1 fruit fly cellular context compared by ENCODE assay signal in the genomic region with DNA sequence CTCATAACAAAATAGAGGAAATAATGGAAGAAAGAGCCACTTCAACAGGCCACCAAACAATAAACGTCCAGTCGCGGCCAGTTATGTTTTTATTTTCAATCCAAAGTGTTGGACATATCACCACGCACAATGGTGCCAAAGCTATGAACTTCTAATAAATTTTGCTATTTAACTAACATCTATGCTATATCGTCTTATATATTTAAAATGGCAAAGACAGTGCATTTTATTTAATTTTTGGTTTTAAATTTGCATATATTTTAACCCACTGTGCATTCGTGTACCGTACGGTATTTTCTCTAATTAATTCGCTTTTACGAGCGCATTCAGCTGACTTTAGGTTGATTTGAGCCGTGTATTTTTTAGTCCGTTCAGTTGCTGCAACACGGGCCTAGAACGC.
TF ChIP-seq lines count a peak whose summit lies in the region.

TSS of gene CG15927 (plus strand) at position 372 of the 400 bp plus-strand sequence.

TF ChIP-seq in whole organism, embryonic, 481 proteins besides CTCF, POLR2A, EP300 and RAD21 (continued from another document and continues in another):
- TF ChIP-seq sisA (GFP tag; IDR thresholded peaks at IDR 0.05; lab: Robert Waterston, UW) (peak; percentile 81), CG17186 (GFP tag; optimal IDR thresholded peaks at IDR 0.05; lab: Kevin White, UChicago) (no peak), Myb (GFP tag; optimal IDR thresholded peaks at IDR 0.05; lab: Kevin White, UChicago) (no peak), E2f2 (GFP tag; IDR thresholded peaks at IDR 0.05; lab: Robert Waterston, UW) (peak; percentile 43; the same call in 1 of the 2 replicates), CG18262 (tag; optimal IDR thresholded peaks at IDR 0.05; lab: Kevin White, UChicago) (no peak), jing (GFP tag; optimal IDR thresholded peaks at IDR 0.05; lab: Kevin White, UChicago) (no peak), luna (GFP tag; optimal IDR thresholded peaks at IDR 0.05; lab: Kevin White, UChicago) (no peak), CG17385 (GFP tag; optimal IDR thresholded peaks at IDR 0.05; lab: Kevin White, UChicago) (peak; percentile 50), nerfin-1 (tag; optimal IDR thresholded peaks at IDR 0.05; lab: Kevin White, UChicago) (peak; percentile 17), pan (optimal IDR thresholded peaks at IDR 0.05; lab: Kevin White, UChicago) (no peak), pan (GFP tag; optimal IDR thresholded peaks at IDR 0.05 in 1 of 2, IDR thresholded peaks at IDR 0.05 in 1 of 2) (no peak), CG42726 (GFP tag; IDR thresholded peaks at IDR 0.05; lab: Robert Waterston, UW; ENCODE audit: partially characterized antibody) (no peak), seq (GFP tag; IDR thresholded peaks at IDR 0.05; lab: Robert Waterston, UW) (peak; percentile 36), CG7786 (GFP tag; optimal IDR thresholded peaks at IDR 0.05; lab: Kevin White, UChicago) (no peak), Ravus (GFP tag; IDR thresholded peaks at IDR 0.05; lab: Robert Waterston, UW) (peak; percentile 13), MESR4 (GFP tag; optimal IDR thresholded peaks at IDR 0.05; lab: Kevin White, UChicago) (no peak), CG16815 (GFP tag; optimal IDR thresholded peaks at IDR 0.05; lab: Kevin White, UChicago) (no peak), pros (GFP tag; optimal IDR thresholded peaks at IDR 0.05; lab: Kevin White, UChicago) (no peak), ci (GFP tag; IDR thresholded peaks at IDR 0.05; lab: Robert Waterston, UW) (peak; percentile 96), Antp (GFP tag; optimal IDR thresholded peaks at IDR 0.05; lab: Kevin White, UChicago) (no peak), oc (tag; optimal IDR thresholded peaks at IDR 0.05; lab: Kevin White, UChicago) (peak; percentile 55), CG14014 (GFP tag; IDR thresholded peaks at IDR 0.05; lab: Robert Waterston, UW) (peak; percentile 71), stwl (tag; optimal IDR thresholded peaks at IDR 0.05; lab: Kevin White, UChicago) (no peak), CHES-1-like (GFP tag; optimal IDR thresholded peaks at IDR 0.05; lab: Kevin White, UChicago) (no peak), unpg (GFP tag; optimal IDR thresholded peaks at IDR 0.05; lab: Kevin White, UChicago) (peak; percentile 68), NC2β (GFP tag; optimal IDR thresholded peaks at IDR 0.05; lab: Kevin White, UChicago) (no peak), run (tag; optimal IDR thresholded peaks at IDR 0.05; lab: Kevin White, UChicago) (no peak), CG9727 (GFP tag; optimal IDR thresholded peaks at IDR 0.05; lab: Kevin White, UChicago) (peak; percentile 55), bcd (GFP tag; optimal IDR thresholded peaks at IDR 0.05; lab: Kevin White, UChicago) (no peak), phol (tag; optimal IDR thresholded peaks at IDR 0.05; lab: Kevin White, UChicago) (peak; percentile 69), CG8765 (GFP tag; IDR thresholded peaks at IDR 0.05; lab: Robert Waterston, UW) (no peak), inv (GFP tag; IDR thresholded peaks at IDR 0.05; lab: Robert Waterston, UW; ENCODE audit: partially characterized antibody) (no peak), CG6654 (GFP tag; optimal IDR thresholded peaks at IDR 0.05; lab: Kevin White, UChicago) (peak; percentile 16), CG30431 (GFP tag; optimal IDR thresholded peaks at IDR 0.05; lab: Kevin White, UChicago) (no peak), dmrt99B (tag; optimal IDR thresholded peaks at IDR 0.05; lab: Kevin White, UChicago) (peak; percentile 80), eyg (GFP tag; optimal IDR thresholded peaks at IDR 0.05; lab: Kevin White, UChicago) (no peak), Fer3 (tag; optimal IDR thresholded peaks at IDR 0.05; lab: Kevin White, UChicago) (peak; percentile 26), Max (GFP tag; optimal IDR thresholded peaks at IDR 0.05; lab: Kevin White, UChicago) (peak; percentile 4), tna (GFP tag; IDR thresholded peaks at IDR 0.05; lab: Robert Waterston, UW; ENCODE audit: partially characterized antibody) (no peak), CG4730 (GFP tag; IDR thresholded peaks at IDR 0.05; lab: Robert Waterston, UW) (no peak), tgo (GFP tag; IDR thresholded peaks at IDR 0.05; lab: Robert Waterston, UW) (no peak), Hmr (GFP tag; optimal IDR thresholded peaks at IDR 0.05; lab: Kevin White, UChicago) (no peak), CG3726 (GFP tag; IDR thresholded peaks at IDR 0.05; lab: Robert Waterston, UW) (no peak), pita (GFP tag; optimal IDR thresholded peaks at IDR 0.05; lab: Kevin White, UChicago) (no peak), D19A (tag; optimal IDR thresholded peaks at IDR 0.05; lab: Kevin White, UChicago) (peak; percentile 39), CG12155 (GFP tag; optimal IDR thresholded peaks at IDR 0.05; lab: Kevin White, UChicago) (no peak), emc (GFP tag; optimal IDR thresholded peaks at IDR 0.05; lab: Kevin White, UChicago) (no peak), hkb (optimal IDR thresholded peaks at IDR 0.05; lab: Kevin White, UChicago) (no peak), hkb (GFP tag; IDR thresholded peaks at IDR 0.05; lab: Robert Waterston, UW) (peak; percentile 69), HLH4C (GFP tag; IDR thresholded peaks at IDR 0.05; lab: Robert Waterston, UW; ENCODE audit: partially characterized antibody) (no peak), cato (GFP tag; optimal IDR thresholded peaks at IDR 0.05; lab: Kevin White, UChicago; ENCODE audit: borderline replicate concordance) (peak; percentile 13), CG2202 (tag; optimal IDR thresholded peaks at IDR 0.05; lab: Kevin White, UChicago) (peak; percentile 48), Pdp1 (GFP tag; optimal IDR thresholded peaks at IDR 0.05; lab: Kevin White, UChicago) (peak in 1 of 2 experiments; percentile 58), dati (GFP tag; IDR thresholded peaks at IDR 0.05; lab: Robert Waterston, UW) (no peak), CG3281 (GFP tag; optimal IDR thresholded peaks at IDR 0.05; lab: Kevin White, UChicago) (no peak), Six4 (GFP tag; optimal IDR thresholded peaks at IDR 0.05; lab: Kevin White, UChicago) (peak; percentile 32), CG11247 (GFP tag; IDR thresholded peaks at IDR 0.05; lab: Robert Waterston, UW) (no peak), chif (GFP tag; optimal IDR thresholded peaks at IDR 0.05; lab: Kevin White, UChicago) (no peak), wor (GFP tag; IDR thresholded peaks at IDR 0.05; lab: Robert Waterston, UW) (peak; percentile 62), CG3065 (GFP tag; optimal IDR thresholded peaks at IDR 0.05; lab: Kevin White, UChicago) (no peak), HHEX (GFP tag; optimal IDR thresholded peaks at IDR 0.05; lab: Kevin White, UChicago) (no peak), CG6254 (GFP tag; optimal IDR thresholded peaks at IDR 0.05; lab: Kevin White, UChicago) (peak; percentile 64), gsb-n (tag; optimal IDR thresholded peaks at IDR 0.05; lab: Kevin White, UChicago) (peak; percentile 47), Dek (tag; optimal IDR thresholded peaks at IDR 0.05; lab: Kevin White, UChicago) (no peak), CG3995 (GFP tag; optimal IDR thresholded peaks at IDR 0.05; lab: Kevin White, UChicago) (no peak), jumu (GFP tag; optimal IDR thresholded peaks at IDR 0.05; lab: Kevin White, UChicago) (no peak), tx (GFP tag; optimal IDR thresholded peaks at IDR 0.05; lab: Kevin White, UChicago) (no peak), CG17361 (GFP tag; IDR thresholded peaks at IDR 0.05; lab: Robert Waterston, UW) (no peak), CG4854 (GFP tag; optimal IDR thresholded peaks at IDR 0.05; lab: Kevin White, UChicago) (no peak), da (GFP tag; optimal IDR thresholded peaks at IDR 0.05; lab: Kevin White, UChicago) (no peak), NfI (GFP tag; optimal IDR thresholded peaks at IDR 0.05; lab: Kevin White, UChicago) (peak; percentile 10), z (GFP tag; IDR thresholded peaks at IDR 0.05; lab: Robert Waterston, UW) (no peak), trh (GFP tag; optimal IDR thresholded peaks at IDR 0.05; lab: Kevin White, UChicago) (no peak), nmo (GFP tag; optimal IDR thresholded peaks at IDR 0.05; lab: Kevin White, UChicago) (peak; percentile 82), Blimp-1 (GFP tag; optimal IDR thresholded peaks at IDR 0.05; lab: Kevin White, UChicago) (peak; percentile 73), CG15696 (tag; optimal IDR thresholded peaks at IDR 0.05; lab: Kevin White, UChicago) (no peak), Lpt (GFP tag; optimal IDR thresholded peaks at IDR 0.05; lab: Kevin White, UChicago) (no peak), ATbp (GFP tag; optimal IDR thresholded peaks at IDR 0.05; lab: Kevin White, UChicago) (peak; percentile 76), CG2875 (GFP tag; optimal IDR thresholded peaks at IDR 0.05; lab: Kevin White, UChicago) (peak; percentile 49), fd102C (GFP tag; optimal IDR thresholded peaks at IDR 0.05; lab: Kevin White, UChicago) (no peak), Gsc (GFP tag; IDR thresholded peaks at IDR 0.05; lab: Robert Waterston, UW) (no peak), Side (GFP tag; optimal IDR thresholded peaks at IDR 0.05; lab: Kevin White, UChicago) (no peak), CG1529 (GFP tag; optimal IDR thresholded peaks at IDR 0.05; lab: Kevin White, UChicago) (peak; percentile 60), pho (GFP tag; optimal IDR thresholded peaks at IDR 0.05; lab: Kevin White, UChicago) (no peak), Lim3 (GFP tag; IDR thresholded peaks at IDR 0.05; lab: Robert Waterston, UW) (no peak), Atf6 (GFP tag; IDR thresholded peaks at IDR 0.05; lab: Robert Waterston, UW) (peak; percentile 63; the same call in 1 of the 2 replicates), btn (GFP tag; optimal IDR thresholded peaks at IDR 0.05; lab: Kevin White, UChicago) (no peak), CG10431 (GFP tag; optimal IDR thresholded peaks at IDR 0.05; lab: Kevin White, UChicago) (no peak), CG13287 (GFP tag; IDR thresholded peaks at IDR 0.05; lab: Robert Waterston, UW; ENCODE audit: partially characterized antibody) (no peak), PHDP (tag; optimal IDR thresholded peaks at IDR 0.05; lab: Kevin White, UChicago) (peak; percentile 59), ranshi (GFP tag; IDR thresholded peaks at IDR 0.05; lab: Robert Waterston, UW) (peak; percentile 69), D19B (GFP tag; optimal IDR thresholded peaks at IDR 0.05; lab: Kevin White, UChicago) (no peak), CG4282 (GFP tag; optimal IDR thresholded peaks at IDR 0.05; lab: Kevin White, UChicago) (no peak), E2f1 (GFP tag; IDR thresholded peaks at IDR 0.05; lab: Robert Waterston, UW) (no peak), danr (GFP tag; IDR thresholded peaks at IDR 0.05; lab: Robert Waterston, UW) (no peak), onecut (GFP tag; IDR thresholded peaks at IDR 0.05; lab: Robert Waterston, UW) (no peak), Atf-2 (GFP tag; optimal IDR thresholded peaks at IDR 0.05; lab: Kevin White, UChicago) (no peak), Hand (GFP tag; optimal IDR thresholded peaks at IDR 0.05; lab: Kevin White, UChicago) (no peak), lab (GFP tag; optimal IDR thresholded peaks at IDR 0.05; lab: Kevin White, UChicago) (peak; percentile 50), trem (tag; optimal IDR thresholded peaks at IDR 0.05; lab: Kevin White, UChicago) (peak; percentile 30), Sox100B (GFP tag; optimal IDR thresholded peaks at IDR 0.05; lab: Kevin White, UChicago) (peak; percentile 53), wek (GFP tag; optimal IDR thresholded peaks at IDR 0.05; lab: Kevin White, UChicago) (no peak), CoRest (tag; optimal IDR thresholded peaks at IDR 0.05; lab: Kevin White, UChicago) (peak; percentile 37), BtbVII (GFP tag; optimal IDR thresholded peaks at IDR 0.05; lab: Kevin White, UChicago) (no peak), CG10654 (GFP tag; optimal IDR thresholded peaks at IDR 0.05; lab: Kevin White, UChicago) (no peak), Bteb2 (GFP tag; optimal IDR thresholded peaks at IDR 0.05; lab: Kevin White, UChicago) (no peak), CG12299 (tag; optimal IDR thresholded peaks at IDR 0.05; lab: Kevin White, UChicago) (no peak), schlank (tag; optimal IDR thresholded peaks at IDR 0.05; lab: Kevin White, UChicago) (no peak), CG31441 (GFP tag; IDR thresholded peaks at IDR 0.05; lab: Robert Waterston, UW) (peak; percentile 46; the same call in 1 of the 2 replicates), slbo (GFP tag; IDR thresholded peaks at IDR 0.05; lab: Robert Waterston, UW) (peak; percentile 51), shn (GFP tag; optimal IDR thresholded peaks at IDR 0.05; lab: Kevin White, UChicago) (no peak), sr (GFP tag; IDR thresholded peaks at IDR 0.05; lab: Robert Waterston, UW) (no peak), cas (GFP tag; IDR thresholded peaks at IDR 0.05; lab: Robert Waterston, UW) (no peak), odd (GFP tag; optimal IDR thresholded peaks at IDR 0.05; lab: Kevin White, UChicago) (no peak), pum (GFP tag; optimal IDR thresholded peaks at IDR 0.05; lab: Kevin White, UChicago) (no peak), hb (GFP tag; IDR thresholded peaks at IDR 0.05; lab: Robert Waterston, UW; ENCODE audit: partially characterized antibody) (no peak), B-H2 (GFP tag; optimal IDR thresholded peaks at IDR 0.05; lab: Kevin White, UChicago) (no peak), CG32532 (GFP tag; IDR thresholded peaks at IDR 0.05; lab: Robert Waterston, UW) (no peak), en (GFP tag; optimal IDR thresholded peaks at IDR 0.05; lab: Kevin White, UChicago) (no peak), Dp (GFP tag; optimal IDR thresholded peaks at IDR 0.05; lab: Kevin White, UChicago) (no peak), CG7987 (GFP tag; optimal IDR thresholded peaks at IDR 0.05; lab: Kevin White, UChicago) (no peak), Gug (GFP tag; IDR thresholded peaks at IDR 0.05; lab: Robert Waterston, UW) (no peak), CG12769 (tag; optimal IDR thresholded peaks at IDR 0.05; lab: Kevin White, UChicago) (peak; percentile 28), Vsx1 (GFP tag; optimal IDR thresholded peaks at IDR 0.05; lab: Kevin White, UChicago) (peak; percentile 12), corto (GFP tag; optimal IDR thresholded peaks at IDR 0.05; lab: Kevin White, UChicago) (no peak), Chrac-16 (GFP tag; optimal IDR thresholded peaks at IDR 0.05; lab: Kevin White, UChicago) (peak; percentile 23), B-H1 (GFP tag; IDR thresholded peaks at IDR 0.05; lab: Robert Waterston, UW) (no peak), CG1024 (GFP tag; IDR thresholded peaks at IDR 0.05; lab: Robert Waterston, UW) (0 out of 2 replicates have a peak, but pooled peaks have one; percentile 21), Camta (GFP tag; optimal IDR thresholded peaks at IDR 0.05; lab: Kevin White, UChicago) (peak; percentile 62), tio (GFP tag; optimal IDR thresholded peaks at IDR 0.05; lab: Kevin White, UChicago) (peak; percentile 48), az2 (GFP tag; optimal IDR thresholded peaks at IDR 0.05; lab: Kevin White, UChicago) (peak; percentile 42), sima (GFP tag; optimal IDR thresholded peaks at IDR 0.05; lab: Kevin White, UChicago) (no peak)
